Fruit fly (Drosophila melanogaster): Measurements from ENCODE around the gene CG11109.

CG11109 gene

dm6 chr3L:22878723-22879343 is 6.8 kb downstream of the CG11109 start, which contains the start of the genes Chro and Ssl1 (continued):
- peak; percentile 100 for TF ChIP-seq pho (GFP tag; optimal IDR thresholded peaks at IDR 0.05)
- TF ChIP-seq corto (GFP tag; optimal IDR thresholded peaks at IDR 0.05) = peak; percentile 99
- TF ChIP-seq GATAe (GFP tag; conservative IDR thresholded peaks at IDR 0.05) = peak; percentile 99
- peak; percentile 96 for TF ChIP-seq E2f2 (GFP tag; IDR thresholded peaks at IDR 0.05)
- TF ChIP-seq wor (GFP tag; IDR thresholded peaks at IDR 0.05) = peak; percentile 100
- TF ChIP-seq Hey (tag; optimal IDR thresholded peaks at IDR 0.05) = peak; percentile 98
- peak; percentile 100 for TF ChIP-seq sens-2 (GFP tag; IDR thresholded peaks at IDR 0.05)
- peak; percentile 100 for TF ChIP-seq CG1647 (GFP tag; optimal IDR thresholded peaks at IDR 0.05)
- peak; percentile 100 for TF ChIP-seq caup (GFP tag; optimal IDR thresholded peaks at IDR 0.05; ENCODE audit: severe bottlenecking)
- peak; percentile 100 for TF ChIP-seq CG4424 (GFP tag; optimal IDR thresholded peaks at IDR 0.05)
- TF ChIP-seq CG1024 (GFP tag; IDR thresholded peaks at IDR 0.05) = peak; percentile 98
- peak; percentile 99 for TF ChIP-seq CG6683 (GFP tag; optimal IDR thresholded peaks at IDR 0.05)
- TF ChIP-seq sc (optimal IDR thresholded peaks at IDR 0.05) = no peak
- peak; percentile 100 for TF ChIP-seq sc (GFP tag; optimal IDR thresholded peaks at IDR 0.05)
- peak; percentile 96 for TF ChIP-seq CG4360 (GFP tag; IDR thresholded peaks at IDR 0.05)
- peak; percentile 100 for TF ChIP-seq so (GFP tag; IDR thresholded peaks at IDR 0.05)
- TF ChIP-seq Chrac-16 (GFP tag; optimal IDR thresholded peaks at IDR 0.05) = peak; percentile 100
- TF ChIP-seq Tbp (GFP tag; optimal IDR thresholded peaks at IDR 0.05) = no peak
- peak; percentile 99 for TF ChIP-seq CG33557 (GFP tag; optimal IDR thresholded peaks at IDR 0.05)
- no peak for TF ChIP-seq vnd (GFP tag; IDR thresholded peaks at IDR 0.05; ENCODE audit: partially characterized antibody)
- TF ChIP-seq Neu2 (GFP tag; optimal IDR thresholded peaks at IDR 0.05; ENCODE audit: borderline replicate concordance) = peak; percentile 99
- TF ChIP-seq CG15479 (GFP tag; optimal IDR thresholded peaks at IDR 0.05) = peak; percentile 92
- peak; percentile 100 for TF ChIP-seq vvl (GFP tag; IDR thresholded peaks at IDR 0.05)
- TF ChIP-seq repo (GFP tag; optimal IDR thresholded peaks at IDR 0.05) = peak; percentile 100
- peak; percentile 100 for TF ChIP-seq CG2889 (GFP tag; IDR thresholded peaks at IDR 0.05)
- TF ChIP-seq Dad (GFP tag; optimal IDR thresholded peaks at IDR 0.05) = peak; percentile 100
- TF ChIP-seq CG16863 (GFP tag; optimal IDR thresholded peaks at IDR 0.05) = peak; percentile 100
- TF ChIP-seq Pdp1 (GFP tag; optimal IDR thresholded peaks at IDR 0.05) = peak; percentile 100
- peak; percentile 100 for TF ChIP-seq bab2 (GFP tag; optimal IDR thresholded peaks at IDR 0.05)
- TF ChIP-seq NC2β (GFP tag; optimal IDR thresholded peaks at IDR 0.05) = peak; percentile 100
- TF ChIP-seq CG14050 (GFP tag; IDR thresholded peaks at IDR 0.05) = peak; percentile 100
- TF ChIP-seq Spps (tag; optimal IDR thresholded peaks at IDR 0.05) = peak; percentile 100
- peak; percentile 100 for TF ChIP-seq CG12659 (GFP tag; optimal IDR thresholded peaks at IDR 0.05)
- no peak; the same call in none of the 2 replicates for TF ChIP-seq Scr (GFP tag; IDR thresholded peaks at IDR 0.05; ENCODE audit: partially characterized antibody)
- peak; percentile 100 for TF ChIP-seq HmgZ (tag; optimal IDR thresholded peaks at IDR 0.05)
- peak; percentile 100 for TF ChIP-seq ttk (GFP tag; IDR thresholded peaks at IDR 0.05)
- TF ChIP-seq NC2α (GFP tag; optimal IDR thresholded peaks at IDR 0.05) = peak; percentile 100
- peak; percentile 100 for TF ChIP-seq CG12219 (GFP tag; optimal IDR thresholded peaks at IDR 0.05)
- peak; percentile 97 for TF ChIP-seq kni (GFP tag; optimal IDR thresholded peaks at IDR 0.05)
- TF ChIP-seq CG10979 (tag; optimal IDR thresholded peaks at IDR 0.05) = peak; percentile 100
- peak; percentile 100 for TF ChIP-seq ken (GFP tag; IDR thresholded peaks at IDR 0.05)
- TF ChIP-seq otp (GFP tag; IDR thresholded peaks at IDR 0.05) = peak; percentile 100
- TF ChIP-seq Max (GFP tag; optimal IDR thresholded peaks at IDR 0.05) = peak; percentile 100
- TF ChIP-seq Nf-YB (GFP tag; optimal IDR thresholded peaks at IDR 0.05) = peak; percentile 98
- TF ChIP-seq phol (tag; optimal IDR thresholded peaks at IDR 0.05) = peak; percentile 100
- TF ChIP-seq Xrp1 (GFP tag; IDR thresholded peaks at IDR 0.05) = peak; percentile 100
- TF ChIP-seq CG6254 (GFP tag; optimal IDR thresholded peaks at IDR 0.05) = peak; percentile 98
- TF ChIP-seq CG5953 (GFP tag; IDR thresholded peaks at IDR 0.05) = peak; percentile 100
- TF ChIP-seq Nf-YC (tag; optimal IDR thresholded peaks at IDR 0.05) = peak; percentile 100
- peak; percentile 98 for TF ChIP-seq Jarid2 (GFP tag; optimal IDR thresholded peaks at IDR 0.05)

Data from whole organism, embryonic.